Worm (Caenorhabditis elegans): Measurements from ENCODE around the gene Y60A3A.16.

- TF ChIP-seq dao-5 (tag; optimal IDR thresholded peaks at IDR 0.05) (no peak), him-1 (tag; optimal IDR thresholded peaks at IDR 0.05) (no peak), W03F9.2 (tag; optimal IDR thresholded peaks at IDR 0.05) (no peak)
These were observed at the start of gene Y60A3A.16 for ce11 chrV:19922613-19923012.

Data from whole organism, L4/young adult.